Fruit fly (Drosophila melanogaster) whole organism, wandering third instar larva: ENCODE results near the gene danr.
A peak's percentile ranks its signal among the peaks of the same experiment; 100 is the strongest.

Experiments used
- Dfd ChIP-seq: fragments of >200 bp; optimal IDR thresholded peaks from 2 replicates; lab custom pipeline; 2017; ENCODE audit warnings: missing biosample characterization, missing genetic modification characterization
- GATAd ChIP-seq: sonication (Bioruptor generic); optimal IDR thresholded peaks from 2 replicates; lab custom pipeline; 2016; ENCODE audit warnings: missing biosample characterization, missing genetic modification characterization
- Myc ChIP-seq: fragments of >200 bp; optimal IDR thresholded peaks from 2 replicates; lab custom pipeline; 2017
- OdsH ChIP-seq: fragments of 200-800 bp; sonication (Bioruptor generic); optimal IDR thresholded peaks from 2 replicates; lab custom pipeline; 2016; ENCODE audit warnings: missing biosample characterization, mild to moderate bottlenecking, missing genetic modification characterization
- dl ChIP-seq, 2 experiments: fragments of 175-275, 200-275 bp in 1 of 2; fragments of 200-275 bp in 1 of 2; sonication (Bioruptor generic); optimal IDR thresholded peaks; lab custom pipeline; 2018; ENCODE audit warnings: mild to moderate bottlenecking in 2 of 2, missing biosample characterization in 2 of 2, missing genetic modification characterization in 2 of 2, moderate library complexity in 2 of 2; ENCODE audit not compliant: partially characterized antibody in 2 of 2, insufficient read depth in 1 of 2
- fru ChIP-seq: fragments of 200-800 bp; sonication (Bioruptor generic); optimal IDR thresholded peaks from 3 replicates; lab custom pipeline; 2016; ENCODE audit warnings: missing biosample characterization, mild to moderate bottlenecking, missing genetic modification characterization
- lola ChIP-seq: fragments of >200 bp; optimal IDR thresholded peaks from 2 replicates; lab custom pipeline; 2017; ENCODE audit warnings: missing biosample characterization, missing genetic modification characterization
- rgr ChIP-seq: fragments of 200-800 bp; sonication (Bioruptor generic); optimal IDR thresholded peaks from 3 replicates; lab custom pipeline; 2016; ENCODE audit warnings: missing biosample characterization, mild to moderate bottlenecking, missing genetic modification characterization

- TF ChIP-seq dl (GFP tag; optimal IDR thresholded peaks at IDR 0.05; lab: Kevin White, UChicago; ENCODE audit: insufficient read depth in 1 of 2, partially characterized antibody in 2 of 2) (no peak), rgr (GFP tag; lab: Kevin White, UChicago) (peak; percentile 57), GATAd (GFP tag; lab: Kevin White, UChicago) (no peak), OdsH (GFP tag; lab: Kevin White, UChicago) (peak; percentile 64), lola (no peak), Dfd (no peak), Myc (lab: Kevin White, UChicago) (no peak), fru (GFP tag; lab: Kevin White, UChicago) (peak; percentile 80)
These were observed 36.4 kb downstream of the danr start for dm6 chr3R:25174244-25174643.
